Worm (Caenorhabditis elegans) whole organism, late embryonic: ENCODE measurements around the gene C04G6.6.

Experiments used
- F13H6.1 ChIP-seq: sonication (generic microtip); optimal IDR thresholded peaks from 2 replicates; lab custom pipeline; 2016; ENCODE audit warnings: missing genetic modification characterization, missing compliant biosample characterization
- T23F11.4 ChIP-seq: fragments of 200-800 bp; sonication (Bioruptor generic); optimal IDR thresholded peaks from 2 replicates; lab custom pipeline; 2018; ENCODE audit warnings: mild to moderate bottlenecking, missing genetic modification characterization, missing compliant biosample characterization
- ama-1 ChIP-seq: fragments of 150-350 bp; optimal IDR thresholded peaks from 2 replicates; lab custom pipeline; 2014
- ceh-9 ChIP-seq: sonication (generic microtip); optimal IDR thresholded peaks from 2 replicates; lab custom pipeline; 2016; ENCODE audit warnings: mild to moderate bottlenecking, missing genetic modification characterization, inconsistent platforms, missing compliant biosample characterization
- ets-4 ChIP-seq: sonication (generic microtip); optimal IDR thresholded peaks from 2 replicates; lab custom pipeline; 2016; ENCODE audit warnings: missing genetic modification characterization, missing compliant biosample characterization
- fkh-10 ChIP-seq: fragments of 150-350 bp; optimal IDR thresholded peaks from 2 replicates; lab custom pipeline; 2014; ENCODE audit warnings: missing biosample characterization, missing genetic modification reagents, missing genetic modification characterization
- gmeb-2 ChIP-seq: sonication (generic microtip); optimal IDR thresholded peaks from 2 replicates; lab custom pipeline; 2016; ENCODE audit warnings: missing genetic modification characterization, inconsistent platforms, missing compliant biosample characterization
- hlh-6 ChIP-seq: sonication (generic microtip); optimal IDR thresholded peaks from 2 replicates; lab custom pipeline; 2016; ENCODE audit warnings: missing genotype, missing genetic modification characterization, missing compliant biosample characterization
- nhr-11 ChIP-seq: fragments of 150-350 bp; optimal IDR thresholded peaks from 2 replicates; lab custom pipeline; 2014; ENCODE audit warnings: missing biosample characterization, missing genetic modification characterization
- pat-9 ChIP-seq: fragments of 200-800 bp; sonication (Bioruptor generic); optimal IDR thresholded peaks from 2 replicates; lab custom pipeline; 2018; ENCODE audit warnings: mild to moderate bottlenecking, missing genetic modification characterization, moderate library complexity, missing compliant biosample characterization
- pqm-1 ChIP-seq: sonication (generic microtip); optimal IDR thresholded peaks from 2 replicates; lab custom pipeline; 2016; ENCODE audit warnings: missing genetic modification characterization, missing compliant biosample characterization
- syd-9 ChIP-seq: sonication (generic microtip); optimal IDR thresholded peaks from 2 replicates; lab custom pipeline; 2016; ENCODE audit warnings: mild to moderate bottlenecking, missing genetic modification characterization, moderate library complexity, missing compliant biosample characterization
- tbx-2 ChIP-seq: sonication (generic microtip); optimal IDR thresholded peaks from 2 replicates; lab custom pipeline; 2016; ENCODE audit warnings: missing genetic modification characterization, missing compliant biosample characterization
- unc-86 ChIP-seq: sonication (generic microtip); optimal IDR thresholded peaks from 2 replicates; lab custom pipeline; 2016; ENCODE audit warnings: missing genetic modification characterization, missing compliant biosample characterization

DNA sequence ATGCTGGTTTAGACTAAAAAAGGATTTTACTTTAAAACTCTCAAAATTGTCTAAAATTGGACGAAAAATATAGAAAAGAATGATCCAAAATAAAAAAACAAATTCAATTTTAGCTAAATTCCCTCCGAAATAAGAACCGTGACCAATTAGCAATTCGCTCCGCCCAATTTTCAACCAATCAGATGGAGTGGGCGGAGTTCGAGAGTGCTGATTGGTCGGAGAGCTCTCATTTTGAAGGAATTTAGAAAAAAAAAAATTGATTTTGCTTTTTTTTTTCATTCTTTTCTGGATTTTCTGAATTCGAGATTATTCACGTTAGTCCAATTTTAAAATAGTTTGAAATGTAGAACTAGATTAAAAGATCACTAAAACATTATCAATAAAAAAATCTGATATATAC, 515 bp downstream of the C04G6.6 start:
- no peak for TF ChIP-seq gmeb-2
- TF ChIP-seq nhr-11 (tag; lab: Kevin White, UChicago): no peak
- TF ChIP-seq tbx-2 (tag; lab: Kevin White, UChicago): no peak
- TF ChIP-seq ceh-9 (tag; lab: Kevin White, UChicago): no peak
- no peak for TF ChIP-seq ets-4 (tag; lab: Kevin White, UChicago)
- no peak for TF ChIP-seq hlh-6
- TF ChIP-seq pat-9 (tag; lab: Kevin White, UChicago): no peak
- no peak for TF ChIP-seq syd-9 (tag; lab: Kevin White, UChicago)
- no peak for TF ChIP-seq ama-1 (lab: Kevin White, UChicago)
- TF ChIP-seq T23F11.4 (GFP tag; lab: Kevin White, UChicago): no peak
- TF ChIP-seq F13H6.1 (tag; lab: Kevin White, UChicago): no peak
- TF ChIP-seq unc-86 (tag; lab: Kevin White, UChicago): no peak
- no peak for TF ChIP-seq pqm-1 (tag; lab: Kevin White, UChicago)
- no peak for TF ChIP-seq fkh-10 (GFP tag; lab: Kevin White, UChicago)
